Fruit fly (Drosophila melanogaster): ENCODE measurements around the gene slx1.
A peak's percentile ranks its signal among the peaks of the same experiment; 100 is the strongest.

The slx1 gene

dm6 chr3R:4641616-4642102, at the start of gene slx1, which contains the start of the genes CG9775 and MED31:
Gene slx1, plus strand, starts transcription at chr3R:4641963.
Gene CG9775, minus strand, starts transcription at chr3R:4641838.
Gene MED31, plus strand, starts transcription at chr3R:4641963.
- TF ChIP-seq CG6792 (GFP tag; optimal IDR thresholded peaks at IDR 0.05) (peak; percentile 60), Eip75B (GFP tag; optimal IDR thresholded peaks at IDR 0.05) (peak; percentile 35), Smox (GFP tag; optimal IDR thresholded peaks at IDR 0.05) (peak; percentile 60), CG9139 (GFP tag; optimal IDR thresholded peaks at IDR 0.05) (no peak), CG16779 (tag; optimal IDR thresholded peaks at IDR 0.05) (no peak), CG3919 (GFP tag; optimal IDR thresholded peaks at IDR 0.05) (peak; percentile 74), vri (GFP tag; optimal IDR thresholded peaks at IDR 0.05) (no peak), cyc (GFP tag; optimal IDR thresholded peaks at IDR 0.05) (peak; percentile 76), CG8319 (GFP tag; optimal IDR thresholded peaks at IDR 0.05) (peak; percentile 53), Met (GFP tag; optimal IDR thresholded peaks at IDR 0.05) (peak; percentile 64), svp (GFP tag) (no peak), fd85E (GFP tag; optimal IDR thresholded peaks at IDR 0.05) (no peak), Gug (GFP tag; IDR thresholded peaks at IDR 0.05) (peak; percentile 67), spab (GFP tag; optimal IDR thresholded peaks at IDR 0.05) (no peak), Sox15 (GFP tag; optimal IDR thresholded peaks at IDR 0.05) (peak; percentile 75), CG8119 (GFP tag; IDR thresholded peaks at IDR 0.05) (no peak; the same call in 2 of the 3 replicates), CG11294 (GFP tag; IDR thresholded peaks at IDR 0.05) (peak; percentile 83), CG4318 (GFP tag; optimal IDR thresholded peaks at IDR 0.05) (peak; percentile 80), CG3032 (tag; optimal IDR thresholded peaks at IDR 0.05) (peak; percentile 85), CG8632 (GFP tag; optimal IDR thresholded peaks at IDR 0.05) (peak; percentile 78), ss (GFP tag; optimal IDR thresholded peaks at IDR 0.05) (peak in 1 of 2 experiments; percentile 54), eg (GFP tag; IDR thresholded peaks at IDR 0.05) (peak; percentile 86; the same call in 2 of the 3 replicates), topi (GFP tag; optimal IDR thresholded peaks at IDR 0.05) (peak; percentile 43), Sox102F (GFP tag; optimal IDR thresholded peaks at IDR 0.05) (peak; percentile 41), salr (GFP tag; optimal IDR thresholded peaks at IDR 0.05) (peak in 1 of 2 experiments; percentile 77), OdsH (GFP tag; optimal IDR thresholded peaks at IDR 0.05) (peak; percentile 85), CG6163 (GFP tag; IDR thresholded peaks at IDR 0.05) (peak; percentile 79), Hr39 (GFP tag; optimal IDR thresholded peaks at IDR 0.05) (peak; percentile 59), achi (GFP tag; optimal IDR thresholded peaks at IDR 0.05) (peak; percentile 81), CG34406 (GFP tag; optimal IDR thresholded peaks at IDR 0.05) (peak; percentile 81), CG15336 (GFP tag; IDR thresholded peaks at IDR 0.05) (peak; percentile 82), CG10631 (GFP tag; optimal IDR thresholded peaks at IDR 0.05) (peak; percentile 85), CG7368 (GFP tag; optimal IDR thresholded peaks at IDR 0.05) (peak; percentile 60), net (GFP tag; optimal IDR thresholded peaks at IDR 0.05) (peak; percentile 65), CG1621 (tag; optimal IDR thresholded peaks at IDR 0.05) (peak; percentile 48), dac (GFP tag; optimal IDR thresholded peaks at IDR 0.05) (peak; percentile 43), fkh (GFP tag; optimal IDR thresholded peaks at IDR 0.05) (peak; percentile 8), dsx (GFP tag; optimal IDR thresholded peaks at IDR 0.05; ENCODE audit: poor library complexity, severe bottlenecking) (peak; percentile 66), Lpt (GFP tag; optimal IDR thresholded peaks at IDR 0.05) (peak; percentile 74), acj6 (GFP tag; optimal IDR thresholded peaks at IDR 0.05) (peak; percentile 84), Ets21C (GFP tag; optimal IDR thresholded peaks at IDR 0.05) (peak; percentile 35), CG32006 (GFP tag; optimal IDR thresholded peaks at IDR 0.05) (peak; percentile 86), lz (GFP tag; optimal IDR thresholded peaks at IDR 0.05) (peak; percentile 74), CG31627 (GFP tag; optimal IDR thresholded peaks at IDR 0.05) (peak; percentile 70), Ets96B (tag; optimal IDR thresholded peaks at IDR 0.05) (peak; percentile 78), CG6276 (GFP tag; optimal IDR thresholded peaks at IDR 0.05) (no peak), CG11902 (GFP tag; optimal IDR thresholded peaks at IDR 0.05) (peak; percentile 62), CG6854 (GFP tag; optimal IDR thresholded peaks at IDR 0.05) (no peak), Eip93F (GFP tag; optimal IDR thresholded peaks at IDR 0.05) (no peak), Hr38 (GFP tag; optimal IDR thresholded peaks at IDR 0.05) (no peak), fd59A (GFP tag; optimal IDR thresholded peaks at IDR 0.05) (peak; percentile 30), CG6808 (GFP tag; optimal IDR thresholded peaks at IDR 0.05) (peak; percentile 51)

All from whole organism, prepupa.